Worm (Caenorhabditis elegans) whole organism, young adult: ENCODE results near the gene B0035.3.

Experiments
- F23B12.7 ChIP-seq: sonication (generic microtip); optimal IDR thresholded peaks from 2 replicates; lab custom pipeline; 2017; ENCODE audit warnings: missing genetic modification characterization, mild to moderate bottlenecking, missing compliant biosample characterization, antibody characterized with exemption, moderate library complexity; ENCODE audit not compliant: insufficient read depth
- dpff-1 ChIP-seq: sonication (generic microtip); optimal IDR thresholded peaks from 2 replicates; lab custom pipeline; 2017; ENCODE audit warnings: mild to moderate bottlenecking, missing genetic modification characterization, missing compliant biosample characterization
- snpc-4 ChIP-seq, 5 experiments: fragments of 150-350 bp in 1 of 5; sonication (generic microtip) in 4 of 5; optimal IDR thresholded peaks; 2 replicates each; lab custom pipeline; 2014 to 2018; ENCODE audit warnings: missing genetic modification characterization in 5 of 5, missing biosample characterization in 3 of 5, antibody characterized with exemption in 2 of 5, mild to moderate bottlenecking in 2 of 5, missing compliant biosample characterization in 2 of 5, missing genotype in 2 of 5, moderate library complexity in 2 of 5, missing genetic modification reagents in 1 of 5

DNA sequence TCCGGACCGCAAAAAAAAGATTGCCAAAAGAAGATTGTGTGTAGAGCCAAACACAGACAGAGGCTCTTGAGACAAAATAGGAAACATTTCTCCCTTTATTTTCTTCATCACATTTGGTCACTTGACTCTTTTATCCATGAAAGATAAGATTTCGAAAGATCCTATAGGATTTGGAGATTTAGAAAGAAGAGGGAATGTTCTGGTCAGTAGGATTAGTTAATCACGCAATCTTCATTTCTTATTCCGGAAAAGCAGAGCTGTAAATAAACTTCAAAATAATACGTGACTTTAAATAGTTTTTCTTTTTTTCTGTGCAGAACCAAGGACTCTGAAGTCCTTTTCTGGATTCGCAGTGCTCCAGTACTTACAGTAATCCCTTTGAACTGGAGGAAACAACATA, 32.5 kb upstream of the B0035.3 start:
- no peak for TF ChIP-seq dpff-1 (tag; lab: Kevin White, UChicago)
- no peak for TF ChIP-seq snpc-4 (GFP tag; optimal IDR thresholded peaks at IDR 0.05; lab: Kevin White, UChicago)
- no peak for TF ChIP-seq snpc-4 (tag; optimal IDR thresholded peaks at IDR 0.05; lab: Kevin White, UChicago)
- TF ChIP-seq F23B12.7 (tag; lab: Kevin White, UChicago) = no peak
